Fruit fly (Drosophila melanogaster) whole organism, pupa: ENCODE results near the gene CG15387.
A peak's percentile ranks its signal among the peaks of the same experiment; 100 is the strongest.

Experiments used
- CG10348 ChIP-seq: fragments of 200-800 bp; sonication (Bioruptor generic); IDR thresholded peaks from 2 replicates; pipeline ENCODE4 v1.3.6; 2022; ENCODE audit warnings: missing biosample characterization, missing genetic modification characterization
- CG12605 ChIP-seq: fragments of 200-800 bp; sonication (Bioruptor generic); IDR thresholded peaks from 2 replicates; pipeline ENCODE4 v1.3.6; 2022; ENCODE audit warnings: missing biosample characterization, missing genetic modification characterization
- CG13204 ChIP-seq: fragments of 200-800 bp; sonication (Bioruptor generic); optimal IDR thresholded peaks from 2 replicates; lab custom pipeline; 2018; ENCODE audit warnings: missing biosample characterization, mild to moderate bottlenecking, missing genetic modification characterization, moderate library complexity
- CG14655 ChIP-seq: fragments of 200-800 bp; sonication (Bioruptor generic); optimal IDR thresholded peaks from 3 replicates; lab custom pipeline; 2017; ENCODE audit warnings: mild to moderate bottlenecking, missing biosample characterization, missing genetic modification reagents, missing genetic modification characterization
- CG15710 ChIP-seq: fragments of 200-800 bp; sonication (Bioruptor generic); optimal IDR thresholded peaks from 2 replicates; lab custom pipeline; 2018; ENCODE audit warnings: missing biosample characterization, mild to moderate bottlenecking, missing genetic modification characterization, moderate library complexity
- CG17806 ChIP-seq: fragments of 200-800 bp; sonication (Bioruptor generic); optimal IDR thresholded peaks from 2 replicates; lab custom pipeline; 2018; ENCODE audit warnings: missing biosample characterization, mild to moderate bottlenecking, missing genetic modification characterization, moderate library complexity
- CG32121 ChIP-seq: fragments of 200-800 bp; sonication (Bioruptor generic); IDR thresholded peaks from 2 replicates; pipeline ENCODE4 v1.3.6; 2022; ENCODE audit warnings: missing biosample characterization, missing genetic modification characterization
- CG34367 ChIP-seq: fragments of 200-800 bp; sonication (Bioruptor generic); optimal IDR thresholded peaks from 2 replicates; lab custom pipeline; 2018; ENCODE audit warnings: missing biosample characterization, mild to moderate bottlenecking, missing genetic modification characterization
- CG4496 ChIP-seq: fragments of 200-800 bp; sonication (Bioruptor generic); IDR thresholded peaks from 3 replicates; pipeline ENCODE4 v1.3.6; 2022; ENCODE audit warnings: missing biosample characterization, missing genetic modification characterization
- CG8159 ChIP-seq: fragments of 200-800 bp; sonication (Bioruptor generic); optimal IDR thresholded peaks from 3 replicates; lab custom pipeline; 2018; ENCODE audit warnings: missing biosample characterization, mild to moderate bottlenecking, missing genetic modification characterization, moderate library complexity
- CG8301 ChIP-seq: fragments of 200-800 bp; sonication (Bioruptor generic); optimal IDR thresholded peaks from 2 replicates; lab custom pipeline; 2018; ENCODE audit warnings: missing biosample characterization, mild to moderate bottlenecking, missing genetic modification characterization
- CG9948 ChIP-seq: fragments of 200-800 bp; sonication (Bioruptor generic); optimal IDR thresholded peaks from 2 replicates; lab custom pipeline; 2018; ENCODE audit warnings: missing biosample characterization, mild to moderate bottlenecking, missing genetic modification characterization, moderate library complexity
- D1 ChIP-seq: fragments of 200-800 bp; sonication (Bioruptor generic); optimal IDR thresholded peaks from 2 replicates; lab custom pipeline; 2018; ENCODE audit warnings: missing biosample characterization, mild to moderate bottlenecking, missing genetic modification characterization, moderate library complexity
- EcR ChIP-seq: fragments of 200-800 bp; sonication (Bioruptor generic); optimal IDR thresholded peaks from 3 replicates; lab custom pipeline; 2019; ENCODE audit warnings: missing biosample characterization, missing genetic modification characterization, mild to moderate bottlenecking, moderate library complexity, missing genetic modification reagents
- Ets98B ChIP-seq: fragments of 200-800 bp; sonication (Bioruptor generic); IDR thresholded peaks from 2 replicates; pipeline ENCODE4 v1.3.6; 2022; ENCODE audit warnings: missing biosample characterization, missing genetic modification characterization
- Pif1A ChIP-seq: fragments of 200-800 bp; sonication (Bioruptor generic); optimal IDR thresholded peaks from 3 replicates; lab custom pipeline; 2016; ENCODE audit warnings: missing biosample characterization, missing genetic modification characterization
- Pif1B ChIP-seq: fragments of 200-800 bp; sonication (Bioruptor generic); optimal IDR thresholded peaks from 3 replicates; lab custom pipeline; 2016; ENCODE audit warnings: missing biosample characterization, missing genetic modification characterization
- Snoo ChIP-seq: fragments of 200-800 bp; sonication (Bioruptor generic); optimal IDR thresholded peaks from 3 replicates; lab custom pipeline; 2017; ENCODE audit warnings: missing biosample characterization, mild to moderate bottlenecking, missing genetic modification characterization, inconsistent platforms
- fd96Ca ChIP-seq: fragments of 200-800 bp; sonication (Bioruptor generic); IDR thresholded peaks from 3 replicates; pipeline ENCODE4 v1.3.6; 2022; ENCODE audit warnings: missing biosample characterization, missing genetic modification characterization
- gl ChIP-seq: fragments of 200-800 bp; sonication (Bioruptor generic); optimal IDR thresholded peaks from 2 replicates; lab custom pipeline; 2018; ENCODE audit warnings: missing biosample characterization, mild to moderate bottlenecking, missing genetic modification characterization
- rn ChIP-seq: fragments of 200-800 bp; sonication (Bioruptor generic); IDR thresholded peaks from 2 replicates; pipeline ENCODE4 v1.3.6; 2022; ENCODE audit warnings: missing biosample characterization, missing genetic modification characterization

Gene CG15387

DNA sequence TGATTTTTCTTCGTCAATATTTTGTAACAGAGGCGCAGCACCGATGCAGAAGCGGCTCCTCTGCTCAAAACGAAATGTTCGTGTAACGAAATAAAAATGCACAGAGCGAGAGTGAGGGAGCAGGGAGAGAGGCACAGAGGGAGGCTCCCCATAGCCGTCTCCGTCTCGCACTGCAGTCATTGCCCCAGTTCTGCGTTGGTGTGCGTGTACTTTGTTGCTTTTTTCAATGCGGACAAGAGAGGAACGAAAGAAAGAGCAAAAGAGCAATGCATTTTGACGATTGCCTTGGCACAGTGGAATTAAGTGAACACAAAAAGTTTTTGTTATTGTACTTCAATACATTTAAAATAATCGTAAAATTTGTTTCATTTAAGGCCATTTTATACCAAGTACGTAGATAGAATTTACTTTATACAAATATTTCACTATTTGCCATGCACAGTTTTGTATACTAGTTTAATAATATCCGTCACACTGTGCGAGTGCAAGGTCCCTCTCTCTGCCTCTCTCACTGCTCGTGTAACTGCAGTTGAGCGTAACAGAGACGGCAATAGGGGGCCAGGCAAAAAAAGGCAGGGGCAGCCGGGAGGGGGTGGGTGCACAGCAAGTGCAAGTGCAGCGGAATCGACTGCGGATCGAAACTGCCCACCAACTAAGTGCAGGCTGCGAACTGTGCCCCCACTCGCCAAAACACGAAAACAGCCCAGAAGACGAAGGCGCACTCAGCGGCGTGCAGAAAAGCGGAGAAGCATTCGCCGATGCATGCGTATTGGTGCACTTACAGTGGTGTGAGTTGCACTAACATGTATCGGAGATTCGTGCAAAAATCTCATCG, 23.9 kb downstream of the CG15387 start:
- TF ChIP-seq CG4496 (GFP tag; lab: Robert Waterston, UW), result peak; percentile 100
- TF ChIP-seq CG17806 (tag; lab: Kevin White, UChicago), result peak; percentile 100
- peak; percentile 100 for TF ChIP-seq CG15710 (tag; lab: Kevin White, UChicago)
- TF ChIP-seq CG13204, result peak; percentile 98
- TF ChIP-seq CG9948 (tag; lab: Kevin White, UChicago), result peak; percentile 100
- TF ChIP-seq CG8159 (tag; lab: Kevin White, UChicago), result peak; percentile 100
- TF ChIP-seq CG10348, result peak; percentile 97
- TF ChIP-seq CG34367, result peak; percentile 100
- TF ChIP-seq Snoo, result peak; percentile 100
- peak; percentile 100 for TF ChIP-seq CG12605 (GFP tag; lab: Robert Waterston, UW)
- peak; percentile 99 for TF ChIP-seq D1
- TF ChIP-seq EcR (GFP tag; lab: Kevin White, UChicago), result peak; percentile 99
- peak; percentile 99 for TF ChIP-seq fd96Ca (GFP tag; lab: Robert Waterston, UW)
- peak; percentile 100 for TF ChIP-seq CG32121 (GFP tag; lab: Robert Waterston, UW)
- peak; percentile 100 for TF ChIP-seq Pif1B
- TF ChIP-seq rn (GFP tag; lab: Robert Waterston, UW), result peak; percentile 99
- TF ChIP-seq gl (tag; lab: Kevin White, UChicago), result peak; percentile 99
- peak; percentile 100 for TF ChIP-seq Pif1A (GFP tag; lab: Kevin White, UChicago)
- TF ChIP-seq CG14655, result peak; percentile 100
- TF ChIP-seq CG8301 (tag; lab: Kevin White, UChicago), result peak; percentile 100
- TF ChIP-seq Ets98B (GFP tag; lab: Robert Waterston, UW), result peak; percentile 100

DNA sequence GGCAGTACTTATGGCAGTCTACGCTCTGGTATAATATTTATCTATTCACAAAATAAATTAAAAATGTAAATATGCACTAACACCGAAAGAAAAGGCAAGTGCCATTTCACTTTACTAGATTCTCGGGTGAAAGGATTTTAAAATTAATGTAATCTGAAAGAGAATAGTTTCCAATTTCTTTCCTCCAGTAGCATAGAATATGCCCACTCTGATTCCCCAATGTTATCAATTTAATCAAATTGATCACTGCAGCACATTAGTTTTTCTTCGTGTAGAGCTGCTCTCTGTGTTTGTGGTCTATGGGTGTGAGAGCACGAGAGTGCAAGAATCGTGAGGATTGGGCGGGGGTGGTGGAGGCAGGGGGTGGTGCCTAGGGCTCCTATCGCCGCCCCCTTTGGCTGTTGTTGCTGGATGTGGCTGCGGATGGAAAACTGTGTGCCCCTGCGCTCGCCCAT, 25.0 kb downstream of the CG15387 start:
- TF ChIP-seq CG12605 (GFP tag; lab: Robert Waterston, UW), result peak; percentile 70; the same call in 1 of the 2 replicates
- peak; percentile 91 for TF ChIP-seq Pif1A (GFP tag; lab: Kevin White, UChicago)
- peak; percentile 77 for TF ChIP-seq D1
- peak; percentile 90 for TF ChIP-seq CG8159 (tag; lab: Kevin White, UChicago)
- peak; percentile 39; the same call in 1 of the 2 replicates for TF ChIP-seq CG10348
- TF ChIP-seq Snoo, result peak; percentile 75
- peak; percentile 11 for TF ChIP-seq CG13204
- peak; percentile 88 for TF ChIP-seq CG15710 (tag; lab: Kevin White, UChicago)
- TF ChIP-seq Pif1B, result peak; percentile 86
- peak; percentile 89 for TF ChIP-seq fd96Ca (GFP tag; lab: Robert Waterston, UW)
- peak; percentile 82 for TF ChIP-seq CG34367
- peak; percentile 67; the same call in 1 of the 2 replicates for TF ChIP-seq rn (GFP tag; lab: Robert Waterston, UW)
- peak; percentile 90 for TF ChIP-seq CG17806 (tag; lab: Kevin White, UChicago)
- peak; percentile 98 for TF ChIP-seq CG14655
- peak; percentile 90 for TF ChIP-seq CG32121 (GFP tag; lab: Robert Waterston, UW)
- peak; percentile 93 for TF ChIP-seq CG4496 (GFP tag; lab: Robert Waterston, UW)
- TF ChIP-seq CG8301 (tag; lab: Kevin White, UChicago), result peak; percentile 95
- TF ChIP-seq Ets98B (GFP tag; lab: Robert Waterston, UW), result peak; percentile 84
- peak; percentile 62 for TF ChIP-seq gl (tag; lab: Kevin White, UChicago)
- no peak for TF ChIP-seq EcR (GFP tag; lab: Kevin White, UChicago)
- TF ChIP-seq CG9948 (tag; lab: Kevin White, UChicago), result peak; percentile 93

DNA sequence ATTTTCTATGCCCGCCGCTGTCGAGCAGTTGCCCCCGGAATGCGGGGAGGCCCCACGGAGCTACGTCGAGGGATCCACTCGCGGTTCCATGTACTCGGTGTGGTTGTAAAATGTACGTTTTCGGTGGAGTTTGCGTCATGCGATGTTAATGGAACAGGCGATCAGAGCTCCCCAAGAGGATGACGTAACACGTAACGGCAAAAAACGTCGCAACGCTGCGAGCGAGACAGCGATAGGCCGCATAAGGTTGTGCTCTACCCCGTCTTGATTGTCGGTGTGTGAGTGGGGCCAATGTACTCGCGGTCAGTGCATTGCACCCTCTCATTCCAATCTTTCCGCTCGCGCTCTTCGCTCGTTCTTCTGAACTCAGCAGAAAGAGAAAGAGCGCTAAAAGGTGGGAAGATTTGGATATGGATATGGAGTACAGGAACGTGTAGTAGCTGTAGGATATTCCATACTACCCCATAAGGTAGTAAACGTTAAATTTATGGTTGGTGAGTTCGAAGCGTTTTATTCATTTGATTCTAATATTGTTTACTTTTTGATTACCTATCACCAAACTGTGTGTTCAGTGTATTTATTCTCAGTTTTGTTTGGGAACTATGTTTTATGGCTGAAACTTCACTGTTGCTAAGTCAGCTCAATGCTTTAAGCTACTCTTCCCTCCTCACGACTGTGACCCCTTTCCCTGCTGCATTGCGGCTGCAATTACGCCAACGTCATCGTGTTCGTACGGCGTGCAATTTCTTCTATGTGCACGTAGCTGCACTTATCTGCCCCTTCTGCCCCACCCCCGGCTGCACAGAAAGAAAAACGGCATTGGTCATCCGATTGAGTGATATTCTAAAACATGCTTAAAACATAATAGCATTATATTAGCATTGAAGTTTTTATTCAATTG, 25.7 kb downstream of the CG15387 start:
- TF ChIP-seq CG34367, result no peak
- TF ChIP-seq CG13204, result peak; percentile 67
- TF ChIP-seq CG17806 (tag; lab: Kevin White, UChicago), result peak; percentile 7
- TF ChIP-seq EcR (GFP tag; lab: Kevin White, UChicago), result peak; percentile 100

DNA sequence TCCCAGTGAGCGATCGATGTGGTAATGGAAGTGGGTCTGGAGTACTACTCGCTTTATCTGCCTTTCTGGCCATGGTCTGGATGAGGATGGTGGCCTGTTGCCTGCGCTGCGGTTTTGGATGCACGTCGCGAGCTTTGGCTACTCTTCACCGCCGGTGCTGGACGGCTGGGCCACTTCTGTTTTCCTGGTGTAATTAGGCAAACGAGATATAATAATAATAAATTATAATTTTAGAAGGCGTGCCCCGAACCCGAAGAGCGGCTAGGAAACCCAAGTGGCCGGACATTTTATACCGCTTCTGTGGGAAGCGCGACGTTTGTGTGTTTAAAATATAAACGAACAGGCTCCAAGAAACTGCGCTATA, 26.7 kb downstream of the CG15387 start:
- TF ChIP-seq rn (GFP tag; lab: Robert Waterston, UW) (no peak), CG12605 (GFP tag; lab: Robert Waterston, UW) (no peak), CG4496 (GFP tag; lab: Robert Waterston, UW) (no peak), CG8159 (tag; lab: Kevin White, UChicago) (no peak), Ets98B (GFP tag; lab: Robert Waterston, UW) (no peak), D1 (no peak), CG8301 (tag; lab: Kevin White, UChicago) (no peak), Snoo (no peak), Pif1B (no peak)
- TF ChIP-seq, all 21 proteins: peak for 0
